Worm (Caenorhabditis elegans): ENCODE results near the gene F52H2.15.

Gene F52H2.15

ce11 chrX:2613077-2613476 lies 47.9 kb downstream of the F52H2.15 start (continued):
- TF ChIP-seq snpc-4 (tag; optimal IDR thresholded peaks at IDR 0.05) (no peak), lin-38 (GFP tag; IDR thresholded peaks at IDR 0.05) (peak; percentile 82), pqm-1 (tag; optimal IDR thresholded peaks at IDR 0.05) (no peak), D1046.2 (GFP tag; IDR thresholded peaks at IDR 0.05) (peak; percentile 74; the same call in 1 of the 2 replicates), mep-1 (tag; optimal IDR thresholded peaks at IDR 0.05) (peak; percentile 85), ceh-32 (tag; optimal IDR thresholded peaks at IDR 0.05; ENCODE audit: poor library complexity) (no peak), fkh-10 (GFP tag; optimal IDR thresholded peaks at IDR 0.05) (no peak), nhr-111 (GFP tag; optimal IDR thresholded peaks at IDR 0.05) (peak; percentile 87), daf-19 (GFP tag; conservative IDR thresholded peaks at IDR 0.05) (peak; percentile 80), nhr-10 (tag; optimal IDR thresholded peaks at IDR 0.05) (no peak), tag-97 (GFP tag; IDR thresholded peaks at IDR 0.05) (no peak)

ce11 chrX:2614158-2614557 lies 49.0 kb downstream of the F52H2.15 start:
- TF ChIP-seq Y5F2A.4 (GFP tag; optimal IDR thresholded peaks at IDR 0.05), result no peak
- no peak for TF ChIP-seq ceh-44 (GFP tag; IDR thresholded peaks at IDR 0.05)
- no peak for TF ChIP-seq zfp-3 (GFP tag; conservative IDR thresholded peaks at IDR 0.05)
- no peak for TF ChIP-seq duxl-1 (tag; optimal IDR thresholded peaks at IDR 0.05; ENCODE audit: poor library complexity)
- TF ChIP-seq daf-19 (GFP tag; conservative IDR thresholded peaks at IDR 0.05), result no peak
- no peak for TF ChIP-seq daf-12 (tag; optimal IDR thresholded peaks at IDR 0.05)
- TF ChIP-seq nhr-41 (GFP tag; IDR thresholded peaks at IDR 0.05), result no peak
- no peak for TF ChIP-seq sdz-12 (GFP tag; optimal IDR thresholded peaks at IDR 0.05)
- TF ChIP-seq egl-27 (tag; optimal IDR thresholded peaks at IDR 0.05), result no peak
- no peak for TF ChIP-seq nhr-10 (tag; optimal IDR thresholded peaks at IDR 0.05)
- no peak for TF ChIP-seq ctbp-1 (GFP tag; IDR thresholded peaks at IDR 0.05)
- TF ChIP-seq lir-3 (tag; optimal IDR thresholded peaks at IDR 0.05), result no peak
- no peak for TF ChIP-seq ama-1 (optimal IDR thresholded peaks at IDR 0.05)
- TF ChIP-seq unc-39 (tag; optimal IDR thresholded peaks at IDR 0.05), result no peak
- TF ChIP-seq ceh-62 (tag; optimal IDR thresholded peaks at IDR 0.05), result no peak
- no peak for TF ChIP-seq zip-2 (tag; optimal IDR thresholded peaks at IDR 0.05)
- TF ChIP-seq dmd-9 (GFP tag; IDR thresholded peaks at IDR 0.05), result no peak
- no peak for TF ChIP-seq nhr-42 (GFP tag; IDR thresholded peaks at IDR 0.05)
- TF ChIP-seq daf-16 (GFP tag; optimal IDR thresholded peaks at IDR 0.05), result no peak
- TF ChIP-seq daf-16 (tag; optimal IDR thresholded peaks at IDR 0.05), result no peak
- TF ChIP-seq cey-2 (tag; optimal IDR thresholded peaks at IDR 0.05; ENCODE audit: borderline replicate concordance, insufficient read depth), result no peak

- TF ChIP-seq unc-62 (GFP tag; optimal IDR thresholded peaks at IDR 0.05 in 1 of 2), result peak in 1 of 2 experiments; percentile 82
- no peak for TF ChIP-seq unc-62 (tag; optimal IDR thresholded peaks at IDR 0.05)
- TF ChIP-seq mep-1 (tag; optimal IDR thresholded peaks at IDR 0.05), result no peak
- no peak for TF ChIP-seq ceh-62 (tag; optimal IDR thresholded peaks at IDR 0.05)
These were observed 50.5 kb downstream of the F52H2.15 start, which contains the start of gene T03G6.3 for ce11 chrX:2615626-2616025. Gene T03G6.3 (minus strand): TSS chrX:2615726.
